Worm (Caenorhabditis elegans) whole organism, mixed stage, embryonic: ENCODE data around the gene T21C12.4.
A peak's percentile ranks its signal among the peaks of the same experiment; 100 is the strongest.

Experiments
- ces-1 ChIP-seq: fragments of 150-350 bp; optimal IDR thresholded peaks from 2 replicates; lab custom pipeline; 2014; ENCODE audit warnings: missing biosample characterization, missing genetic modification reagents, missing genetic modification characterization
- cnd-1 ChIP-seq: fragments of 200-800 bp; sonication (Bioruptor generic); optimal IDR thresholded peaks from 2 replicates; lab custom pipeline; 2018; ENCODE audit warnings: mild to moderate bottlenecking, missing genetic modification characterization, missing compliant biosample characterization
- elt-3 ChIP-seq: fragments of 150-350 bp; optimal IDR thresholded peaks from 2 replicates; lab custom pipeline; 2014; ENCODE audit warnings: missing biosample characterization, missing genetic modification characterization
- lin-13 ChIP-seq: fragments of 150-350 bp; optimal IDR thresholded peaks from 2 replicates; lab custom pipeline; 2014; ENCODE audit warnings: missing biosample characterization, missing genetic modification characterization
- lsy-2 ChIP-seq: fragments of 150-350 bp; optimal IDR thresholded peaks from 2 replicates; lab custom pipeline; 2014; ENCODE audit warnings: missing biosample characterization, missing genetic modification characterization
- mep-1 ChIP-seq: fragments of 150-350 bp; optimal IDR thresholded peaks from 2 replicates; lab custom pipeline; 2017; ENCODE audit warnings: missing biosample characterization, missing genetic modification reagents, missing genetic modification characterization, inconsistent platforms
- nhr-12 ChIP-seq: fragments of 150-350 bp; optimal IDR thresholded peaks from 2 replicates; lab custom pipeline; 2014; ENCODE audit warnings: missing biosample characterization, missing genetic modification characterization
- nhr-237 ChIP-seq: fragments of 150-350 bp; optimal IDR thresholded peaks from 2 replicates; lab custom pipeline; 2014; ENCODE audit warnings: missing biosample characterization, missing genetic modification characterization
- nhr-28 ChIP-seq: fragments of 150-350 bp; optimal IDR thresholded peaks from 2 replicates; lab custom pipeline; 2014; ENCODE audit warnings: missing biosample characterization, missing genetic modification characterization
- nhr-76 ChIP-seq: sonication (generic microtip); optimal IDR thresholded peaks from 2 replicates; lab custom pipeline; 2017; ENCODE audit warnings: missing biosample characterization, missing genetic modification characterization
- tbx-8 ChIP-seq: fragments of 200-800 bp; sonication (Bioruptor generic); optimal IDR thresholded peaks from 2 replicates; lab custom pipeline; 2018; ENCODE audit warnings: mild to moderate bottlenecking, missing genetic modification characterization, moderate library complexity, missing compliant biosample characterization
- unc-62 ChIP-seq: fragments of 150-350 bp; optimal IDR thresholded peaks from 2 replicates; lab custom pipeline; 2014; ENCODE audit warnings: missing biosample characterization, missing genetic modification reagents, missing genetic modification characterization
- ztf-11 ChIP-seq: fragments of 150-350 bp; optimal IDR thresholded peaks from 2 replicates; lab custom pipeline; 2014; ENCODE audit warnings: missing biosample characterization, missing genetic modification characterization

ce11 chrIII:10512570-10512969, 45.2 kb downstream of the T21C12.4 start:
- no peak for TF ChIP-seq nhr-237 (tag; lab: Kevin White, UChicago)
- no peak for TF ChIP-seq ztf-11 (tag; lab: Kevin White, UChicago)
- TF ChIP-seq tbx-8 (GFP tag; lab: Kevin White, UChicago), result no peak
- TF ChIP-seq nhr-28 (tag; lab: Kevin White, UChicago), result no peak
- TF ChIP-seq unc-62 (GFP tag; lab: Kevin White, UChicago), result no peak
- TF ChIP-seq nhr-76 (tag; lab: Kevin White, UChicago), result no peak
- no peak for TF ChIP-seq mep-1 (tag; lab: Kevin White, UChicago)
- peak; percentile 60 for TF ChIP-seq ces-1 (GFP tag; lab: Kevin White, UChicago)
- TF ChIP-seq cnd-1 (tag; lab: Kevin White, UChicago), result no peak
- TF ChIP-seq elt-3 (tag; lab: Kevin White, UChicago), result no peak
- no peak for TF ChIP-seq nhr-12 (tag; lab: Kevin White, UChicago)
- TF ChIP-seq lin-13 (tag; lab: Kevin White, UChicago), result no peak
- TF ChIP-seq lsy-2 (tag; lab: Kevin White, UChicago), result no peak
